Worm (Caenorhabditis elegans) whole organism, young adult: ENCODE data around the gene W08E12.6.

Experiments used
- C06A6.2 ChIP-seq: fragments of 200-800 bp; sonication (Bioruptor generic); conservative IDR thresholded peaks from 2 replicates; pipeline ENCODE4 v1.3.6; 2022; ENCODE audit warnings: missing genetic modification characterization, missing compliant biosample characterization
- F22D6.2 ChIP-seq: sonication (generic microtip); optimal IDR thresholded peaks from 2 replicates; lab custom pipeline; 2016; ENCODE audit warnings: mild to moderate bottlenecking, missing genetic modification characterization, missing compliant biosample characterization
- F33H1.4 ChIP-seq: fragments of 200-800 bp; sonication (Bioruptor generic); IDR thresholded peaks from 2 replicates; pipeline ENCODE4 v1.3.6; 2022; ENCODE audit warnings: missing genetic modification reagents, missing genetic modification characterization, missing compliant biosample characterization
- F37B4.10 ChIP-seq: fragments of 200-800 bp; sonication (Bioruptor generic); IDR thresholded peaks from 2 replicates; pipeline ENCODE4 v1.3.6; 2022; ENCODE audit warnings: missing genetic modification characterization, missing compliant biosample characterization
- F39B2.1 ChIP-seq: fragments of 200-800 bp; sonication (Bioruptor generic); IDR thresholded peaks from 2 replicates; pipeline ENCODE4 v1.3.6; 2022; ENCODE audit warnings: missing genetic modification reagents, missing genetic modification characterization, missing compliant biosample characterization
- K12H6.12 ChIP-seq: fragments of 200-800 bp; sonication (Bioruptor generic); optimal IDR thresholded peaks from 2 replicates; lab custom pipeline; 2018; ENCODE audit warnings: mild to moderate bottlenecking, missing genetic modification characterization, missing compliant biosample characterization
- Y53F4B.3 ChIP-seq: fragments of 200-800 bp; sonication (Bioruptor generic); IDR thresholded peaks from 2 replicates; pipeline ENCODE4 v1.3.6; 2022; ENCODE audit warnings: missing genetic modification reagents, missing genetic modification characterization, missing compliant biosample characterization
- Y67H2A.10 ChIP-seq: fragments of 200-800 bp; sonication (Bioruptor generic); conservative IDR thresholded peaks from 2 replicates; pipeline ENCODE4 v1.3.6; 2022; ENCODE audit warnings: missing genetic modification reagents, missing genetic modification characterization, missing compliant biosample characterization
- Y79H2A.3 ChIP-seq: fragments of 200-800 bp; sonication (Bioruptor generic); conservative IDR thresholded peaks from 2 replicates; pipeline ENCODE4 v1.3.6; 2022; ENCODE audit warnings: missing genetic modification reagents, missing genetic modification characterization, missing compliant biosample characterization
- Y95B8A.8 ChIP-seq: fragments of 200-800 bp; sonication (Bioruptor generic); IDR thresholded peaks from 2 replicates; pipeline ENCODE4 v1.3.6; 2022; ENCODE audit warnings: missing genetic modification reagents, missing genetic modification characterization, missing compliant biosample characterization
- ZK185.1 ChIP-seq: sonication (generic microtip); optimal IDR thresholded peaks from 2 replicates; lab custom pipeline; 2016; ENCODE audit warnings: mild to moderate bottlenecking, missing genetic modification characterization, missing compliant biosample characterization; ENCODE audit not compliant: poor library complexity, severe bottlenecking
- atf-7 ChIP-seq: sonication (generic microtip); optimal IDR thresholded peaks from 2 replicates; lab custom pipeline; 2017; ENCODE audit warnings: mild to moderate bottlenecking, missing genetic modification characterization, missing compliant biosample characterization
- athp-1 ChIP-seq: sonication (generic microtip); optimal IDR thresholded peaks from 2 replicates; lab custom pipeline; 2017; ENCODE audit warnings: mild to moderate bottlenecking, missing genetic modification characterization, missing compliant biosample characterization
- attf-6 ChIP-seq: fragments of 200-800 bp; sonication (Bioruptor generic); IDR thresholded peaks from 2 replicates; pipeline ENCODE4 v1.3.6; 2022; ENCODE audit warnings: missing genetic modification reagents, missing genetic modification characterization, missing compliant biosample characterization
- bed-2 ChIP-seq: fragments of 200-800 bp; sonication (Bioruptor generic); IDR thresholded peaks from 2 replicates; pipeline ENCODE4 v1.3.6; 2022; ENCODE audit warnings: missing genetic modification reagents, missing genetic modification characterization, missing compliant biosample characterization
- cebp-2 ChIP-seq: fragments of 200-800 bp; sonication (Bioruptor generic); IDR thresholded peaks from 2 replicates; pipeline ENCODE4 v1.3.6; 2022; ENCODE audit warnings: missing genetic modification characterization, missing compliant biosample characterization
- ceh-27 ChIP-seq: fragments of 200-800 bp; sonication (Bioruptor generic); optimal IDR thresholded peaks from 2 replicates; lab custom pipeline; 2018; ENCODE audit warnings: mild to moderate bottlenecking, missing genetic modification characterization, moderate library complexity, missing compliant biosample characterization
- ceh-91 ChIP-seq: fragments of 200-800 bp; sonication (Bioruptor generic); IDR thresholded peaks from 2 replicates; pipeline ENCODE4 v1.3.6; 2022; ENCODE audit warnings: missing genetic modification reagents, missing genetic modification characterization, missing compliant biosample characterization
- chd-7 ChIP-seq: sonication (generic microtip); optimal IDR thresholded peaks from 2 replicates; lab custom pipeline; 2016; ENCODE audit warnings: mild to moderate bottlenecking, missing genetic modification characterization, moderate library complexity, missing compliant biosample characterization
- dox-1 ChIP-seq: fragments of 200-800 bp; sonication (Bioruptor generic); IDR thresholded peaks from 2 replicates; pipeline ENCODE4 v1.3.6; 2022; ENCODE audit warnings: missing genetic modification reagents, missing genetic modification characterization, missing compliant biosample characterization
- dpl-1 ChIP-seq: fragments of 150-350 bp; optimal IDR thresholded peaks from 2 replicates; lab custom pipeline; 2014; ENCODE audit warnings: missing biosample characterization, missing genetic modification reagents, missing genetic modification characterization
- efl-1 ChIP-seq: fragments of 150-350 bp; optimal IDR thresholded peaks from 2 replicates; lab custom pipeline; 2014; ENCODE audit warnings: missing biosample characterization, missing genetic modification reagents, missing genetic modification characterization
- egl-18 ChIP-seq: fragments of 200-800 bp; sonication (Bioruptor generic); IDR thresholded peaks from 2 replicates; pipeline ENCODE4 v1.3.6; 2022; ENCODE audit warnings: missing genetic modification reagents, missing genetic modification characterization, missing compliant biosample characterization
- egrh-3 ChIP-seq: fragments of 200-800 bp; sonication (Bioruptor generic); IDR thresholded peaks from 2 replicates; pipeline ENCODE4 v1.3.6; 2022; ENCODE audit warnings: missing genetic modification reagents, missing genetic modification characterization, missing compliant biosample characterization
- ekl-4 ChIP-seq: fragments of 200-800 bp; sonication (Bioruptor generic); IDR thresholded peaks from 2 replicates; pipeline ENCODE4 v1.3.6; 2022; ENCODE audit warnings: missing genetic modification reagents, missing genetic modification characterization, missing compliant biosample characterization
- gei-17 ChIP-seq: fragments of 200-800 bp; sonication (Bioruptor generic); optimal IDR thresholded peaks from 2 replicates; lab custom pipeline; 2018; ENCODE audit warnings: mild to moderate bottlenecking, missing genetic modification characterization, missing compliant biosample characterization
- hmg-1.2 ChIP-seq: fragments of 200-800 bp; sonication (Bioruptor generic); IDR thresholded peaks from 2 replicates; pipeline ENCODE4 v1.3.6; 2022; ENCODE audit warnings: missing genetic modification reagents, missing genetic modification characterization, missing compliant biosample characterization
- hrde-1 ChIP-seq: sonication (generic microtip); optimal IDR thresholded peaks from 2 replicates; lab custom pipeline; 2016; ENCODE audit warnings: missing genetic modification characterization, mild to moderate bottlenecking, missing compliant biosample characterization, moderate library complexity, missing genotype, missing genetic modification reagents, borderline replicate concordance
- let-526 ChIP-seq: fragments of 200-800 bp; sonication (Bioruptor generic); IDR thresholded peaks from 2 replicates; pipeline ENCODE4 v1.3.6; 2022; ENCODE audit warnings: missing genetic modification reagents, missing genetic modification characterization, missing compliant biosample characterization
- let-607 ChIP-seq, 2 experiments: fragments of 200-800 bp in 1 of 2; sonication (Bioruptor generic) in 1 of 2; sonication (generic microtip) in 1 of 2; optimal IDR thresholded peaks; 2 replicates each; lab custom pipeline; 2016 to 2018; ENCODE audit warnings: mild to moderate bottlenecking in 2 of 2, missing compliant biosample characterization in 2 of 2, missing genetic modification characterization in 2 of 2, moderate library complexity in 2 of 2, missing genotype in 1 of 2
- lin-26 ChIP-seq: fragments of 200-800 bp; sonication (Bioruptor generic); IDR thresholded peaks from 2 replicates; pipeline ENCODE4 v1.3.6; 2022; ENCODE audit warnings: missing genetic modification reagents, missing genetic modification characterization, missing compliant biosample characterization
- lin-35 ChIP-seq, 3 experiments: fragments of 150-350 bp in 2 of 3; sonication (generic microtip) in 1 of 3; optimal IDR thresholded peaks; 2 replicates each; lab custom pipeline; 2014 to 2018; ENCODE audit warnings: missing biosample characterization in 3 of 3, missing genetic modification characterization in 3 of 3, missing genetic modification reagents in 3 of 3
- lin-40 ChIP-seq: sonication (generic microtip); optimal IDR thresholded peaks from 2 replicates; lab custom pipeline; 2016; ENCODE audit warnings: missing genetic modification characterization, mild to moderate bottlenecking, missing compliant biosample characterization, missing genotype, missing genetic modification reagents
- lir-1 ChIP-seq: fragments of 200-800 bp; sonication (Bioruptor generic); conservative IDR thresholded peaks from 2 replicates; pipeline ENCODE4 v1.3.6; 2022; ENCODE audit warnings: missing genetic modification reagents, missing genetic modification characterization, missing compliant biosample characterization
- madf-10 ChIP-seq: sonication (generic microtip); optimal IDR thresholded peaks from 2 replicates; lab custom pipeline; 2016; ENCODE audit warnings: mild to moderate bottlenecking, missing genetic modification characterization, missing compliant biosample characterization
- madf-3 ChIP-seq: fragments of 200-800 bp; sonication (Bioruptor generic); IDR thresholded peaks from 2 replicates; pipeline ENCODE4 v1.3.6; 2022; ENCODE audit warnings: missing genetic modification reagents, missing genetic modification characterization, missing compliant biosample characterization
- madf-6 ChIP-seq: fragments of 200-800 bp; sonication (Bioruptor generic); IDR thresholded peaks from 2 replicates; pipeline ENCODE4 v1.3.6; 2022; ENCODE audit warnings: missing genetic modification reagents, missing genetic modification characterization, missing compliant biosample characterization
- mcd-1 ChIP-seq: fragments of 200-800 bp; sonication (Bioruptor generic); IDR thresholded peaks from 2 replicates; pipeline ENCODE4 v1.3.6; 2022; ENCODE audit warnings: missing genetic modification reagents, missing genetic modification characterization, missing compliant biosample characterization
- nfyb-1 ChIP-seq: fragments of 200-800 bp; sonication (Bioruptor generic); IDR thresholded peaks from 2 replicates; pipeline ENCODE4 v1.3.6; 2022; ENCODE audit warnings: missing genetic modification reagents, missing genetic modification characterization, missing compliant biosample characterization
- nhr-120 ChIP-seq: fragments of 200-800 bp; sonication (Bioruptor generic); IDR thresholded peaks from 2 replicates; pipeline ENCODE4 v1.3.6; 2022; ENCODE audit warnings: missing genetic modification characterization, missing compliant biosample characterization
- nhr-80 ChIP-seq: sonication (generic microtip); optimal IDR thresholded peaks from 2 replicates; lab custom pipeline; 2016; ENCODE audit warnings: missing genetic modification characterization, missing compliant biosample characterization
- nhr-90 ChIP-seq: sonication (generic microtip); optimal IDR thresholded peaks from 2 replicates; lab custom pipeline; 2016; ENCODE audit warnings: missing genotype, mild to moderate bottlenecking, missing genetic modification characterization, missing compliant biosample characterization
- pbrm-1 ChIP-seq: fragments of 200-800 bp; sonication (Bioruptor generic); IDR thresholded peaks from 2 replicates; pipeline ENCODE4 v1.3.6; 2022; ENCODE audit warnings: missing genetic modification reagents, missing genetic modification characterization, missing compliant biosample characterization
- repo-1 ChIP-seq: sonication (generic microtip); optimal IDR thresholded peaks from 2 replicates; lab custom pipeline; 2017; ENCODE audit warnings: mild to moderate bottlenecking, missing genetic modification characterization, missing compliant biosample characterization
- tbp1 ChIP-seq: fragments of 200-800 bp; sonication (Bioruptor generic); optimal IDR thresholded peaks from 2 replicates; lab custom pipeline; 2018; ENCODE audit warnings: mild to moderate bottlenecking, missing genetic modification characterization, missing compliant biosample characterization
- unc-130 ChIP-seq: sonication (generic microtip); optimal IDR thresholded peaks from 2 replicates; lab custom pipeline; 2016; ENCODE audit warnings: missing genetic modification reagents, missing genetic modification characterization, missing compliant biosample characterization
- xnd-1 ChIP-seq: sonication (generic microtip); optimal IDR thresholded peaks from 2 replicates; lab custom pipeline; 2016; ENCODE audit warnings: missing genotype, missing genetic modification reagents, missing genetic modification characterization, missing compliant biosample characterization
- ztf-25 ChIP-seq: fragments of 200-800 bp; sonication (Bioruptor generic); IDR thresholded peaks from 2 replicates; pipeline ENCODE4 v1.3.6; 2022; ENCODE audit warnings: missing genetic modification reagents, missing genetic modification characterization, missing compliant biosample characterization
- ztf-28 ChIP-seq: fragments of 200-800 bp; sonication (Bioruptor generic); IDR thresholded peaks from 2 replicates; pipeline ENCODE4 v1.3.6; 2022; ENCODE audit warnings: missing genetic modification reagents, missing genetic modification characterization, missing compliant biosample characterization

W08E12.6 gene

DNA sequence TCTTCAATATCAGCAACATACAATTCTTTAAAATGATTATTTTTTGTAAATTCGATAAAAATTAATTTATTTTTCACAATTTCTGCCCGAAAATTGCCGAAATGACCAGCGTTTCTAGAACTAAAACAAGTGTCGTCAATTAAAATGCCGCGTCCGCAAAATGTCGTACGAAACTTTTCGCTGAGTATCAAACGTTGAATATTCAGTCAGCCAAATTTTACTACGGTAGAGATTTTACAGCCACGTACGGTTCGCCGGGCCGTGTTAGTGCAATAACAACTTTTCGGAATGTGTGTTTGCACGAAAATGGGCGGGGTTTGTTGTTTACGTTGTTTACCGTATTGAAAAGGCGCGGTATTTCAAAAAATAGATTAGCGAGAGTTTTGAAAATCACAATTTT is 14.9 kb downstream of the W08E12.6 start (continued):
- TF ChIP-seq dpl-1 (GFP tag; lab: Kevin White, UChicago), result peak; percentile 12
- peak; percentile 83; the same call in 1 of the 2 replicates for TF ChIP-seq F39B2.1 (GFP tag; lab: Robert Waterston, UW)
- peak; percentile 37 for TF ChIP-seq nhr-80
- TF ChIP-seq egl-18 (GFP tag; lab: Robert Waterston, UW), result peak; percentile 95
- TF ChIP-seq athp-1 (tag; lab: Kevin White, UChicago), result peak; percentile 2
- peak; percentile 50 for TF ChIP-seq repo-1 (tag; lab: Kevin White, UChicago)
- peak; percentile 79 for TF ChIP-seq lin-40
- peak; percentile 89 for TF ChIP-seq lin-26
- TF ChIP-seq nfyb-1, result peak; percentile 98
- peak; percentile 84 for TF ChIP-seq xnd-1 (tag; lab: Kevin White, UChicago)
- TF ChIP-seq let-607 (tag; optimal IDR thresholded peaks at IDR 0.05; lab: Kevin White, UChicago), result peak; percentile 83 to 93
- TF ChIP-seq bed-2, result peak; percentile 95
- peak; percentile 54 for TF ChIP-seq ceh-27 (GFP tag; lab: Kevin White, UChicago)
- peak; percentile 9 for TF ChIP-seq hrde-1 (tag; lab: Kevin White, UChicago)
- TF ChIP-seq ceh-91, result peak; percentile 98
- TF ChIP-seq F22D6.2 (tag; lab: Kevin White, UChicago), result peak; percentile 50
- peak; percentile 97 for TF ChIP-seq madf-3
- TF ChIP-seq attf-6 (GFP tag; lab: Robert Waterston, UW), result peak; percentile 85
- peak; percentile 72 for TF ChIP-seq Y53F4B.3 (GFP tag; lab: Robert Waterston, UW)
- peak; percentile 98 for TF ChIP-seq Y95B8A.8 (GFP tag; lab: Robert Waterston, UW)
- peak; percentile 88 for TF ChIP-seq Y67H2A.10 (GFP tag; lab: Robert Waterston, UW)
- peak; percentile 93 for TF ChIP-seq lir-1 (GFP tag; lab: Robert Waterston, UW)
- peak; percentile 84; the same call in 1 of the 2 replicates for TF ChIP-seq ztf-25 (GFP tag; lab: Robert Waterston, UW)
- peak; percentile 72 for TF ChIP-seq egrh-3 (GFP tag; lab: Robert Waterston, UW)
- TF ChIP-seq hmg-1.2 (GFP tag; lab: Robert Waterston, UW), result peak; percentile 100
- peak; percentile 26 for TF ChIP-seq chd-7 (tag; lab: Kevin White, UChicago)
- TF ChIP-seq gei-17 (GFP tag; lab: Kevin White, UChicago), result peak; percentile 51
- peak; percentile 39 for TF ChIP-seq ZK185.1 (tag; lab: Kevin White, UChicago)
- TF ChIP-seq lin-35 (GFP tag; optimal IDR thresholded peaks at IDR 0.05; lab: Kevin White, UChicago), result peak in 1 of 3 experiments; percentile 68
- peak; percentile 71 for TF ChIP-seq unc-130 (GFP tag; lab: Kevin White, UChicago)
- TF ChIP-seq dox-1 (GFP tag; lab: Robert Waterston, UW), result peak; percentile 100
- TF ChIP-seq atf-7, result peak; percentile 62
- TF ChIP-seq F33H1.4 (GFP tag; lab: Robert Waterston, UW), result peak; percentile 96
- TF ChIP-seq C06A6.2 (GFP tag; lab: Robert Waterston, UW), result peak; percentile 96
- peak; percentile 99 for TF ChIP-seq mcd-1
- peak; percentile 97 for TF ChIP-seq ztf-28
- TF ChIP-seq cebp-2 (GFP tag; lab: Robert Waterston, UW), result peak; percentile 95; the same call in 1 of the 2 replicates
- peak; percentile 96 for TF ChIP-seq F37B4.10 (GFP tag; lab: Robert Waterston, UW)
- TF ChIP-seq K12H6.12 (tag; lab: Kevin White, UChicago), result peak; percentile 51
- peak; percentile 98 for TF ChIP-seq madf-6
- TF ChIP-seq madf-10 (tag; lab: Kevin White, UChicago), result peak; percentile 35
- peak; percentile 92 for TF ChIP-seq nhr-120
- TF ChIP-seq nhr-90, result peak; percentile 6
- TF ChIP-seq Y79H2A.3 (GFP tag; lab: Robert Waterston, UW), result peak; percentile 98
- TF ChIP-seq let-526 (GFP tag; lab: Robert Waterston, UW), result peak; percentile 84; the same call in 1 of the 2 replicates
- TF ChIP-seq efl-1, result peak; percentile 31
- peak; percentile 98 for TF ChIP-seq ekl-4 (GFP tag; lab: Robert Waterston, UW)
- peak; percentile 98 for TF ChIP-seq pbrm-1 (GFP tag; lab: Robert Waterston, UW)
- peak; percentile 59 for TF ChIP-seq tbp1 (GFP tag; lab: Kevin White, UChicago)
